Worm (Caenorhabditis elegans): ENCODE results near the gene txt-19.

DNA sequence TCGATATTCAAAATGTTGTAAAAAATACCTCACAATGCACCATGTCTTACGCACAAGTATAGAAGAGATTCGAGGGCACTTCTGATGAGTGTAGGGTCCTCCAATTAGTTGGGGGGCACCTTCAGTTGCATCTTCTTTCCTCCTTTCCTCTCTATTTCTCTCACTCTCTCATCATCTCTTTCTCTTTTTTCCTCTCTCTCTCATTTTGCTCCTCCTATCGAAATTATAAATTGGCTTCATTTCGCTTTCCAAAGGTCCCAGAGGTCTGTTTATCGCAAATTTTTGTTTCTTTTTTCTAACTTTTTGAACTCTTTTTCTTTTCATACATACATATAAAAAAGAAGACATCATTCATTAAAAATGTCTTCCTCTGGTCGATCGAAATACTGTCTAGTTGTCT, 2.8 kb upstream of the txt-19 start:
- no peak for TF ChIP-seq aly-2 (tag; optimal IDR thresholded peaks at IDR 0.05)
- TF ChIP-seq nhr-47 (tag; optimal IDR thresholded peaks at IDR 0.05): no peak
- TF ChIP-seq ama-1 (optimal IDR thresholded peaks at IDR 0.05): no peak
- no peak for TF ChIP-seq nhr-77 (tag; optimal IDR thresholded peaks at IDR 0.05)
- TF ChIP-seq dpl-1 (GFP tag; optimal IDR thresholded peaks at IDR 0.05): no peak
- TF ChIP-seq unc-98 (GFP tag; IDR thresholded peaks at IDR 0.05): no peak
- TF ChIP-seq aha-1 (tag; optimal IDR thresholded peaks at IDR 0.05): no peak
- TF ChIP-seq nhr-237 (tag; optimal IDR thresholded peaks at IDR 0.05): no peak
- no peak for TF ChIP-seq zag-1 (tag; optimal IDR thresholded peaks at IDR 0.05)
- no peak for TF ChIP-seq unc-62 (GFP tag; optimal IDR thresholded peaks at IDR 0.05)
- TF ChIP-seq lin-13 (GFP tag; optimal IDR thresholded peaks at IDR 0.05): no peak
- no peak for TF ChIP-seq unc-130 (tag; optimal IDR thresholded peaks at IDR 0.05)
- no peak for TF ChIP-seq skn-1 (tag; optimal IDR thresholded peaks at IDR 0.05)

Measured in whole organism, L1 larva.